Worm (Caenorhabditis elegans): ENCODE results near the gene prmt-1.

The prmt-1 gene

ce11 chrV:20237429-20237828 is 32.1 kb downstream of the prmt-1 start, which contains the start of gene sld-5:
Gene sld-5 (minus strand): TSS chrV:20237745.
- TF ChIP-seq mab-5 (tag; optimal IDR thresholded peaks at IDR 0.05): no peak
- TF ChIP-seq drap-1 (GFP tag; optimal IDR thresholded peaks at IDR 0.05): no peak
- no peak for TF ChIP-seq flh-1 (GFP tag; optimal IDR thresholded peaks at IDR 0.05)
- TF ChIP-seq zip-8 (tag; optimal IDR thresholded peaks at IDR 0.05): no peak
- no peak for TF ChIP-seq ceh-83 (GFP tag; optimal IDR thresholded peaks at IDR 0.05)
- TF ChIP-seq bed-3 (GFP tag; optimal IDR thresholded peaks at IDR 0.05): no peak
- TF ChIP-seq elt-1 (tag; optimal IDR thresholded peaks at IDR 0.05; ENCODE audit: borderline replicate concordance, insufficient read depth): no peak
- no peak for TF ChIP-seq unc-39 (tag; optimal IDR thresholded peaks at IDR 0.05)
- TF ChIP-seq ceh-39 (tag; optimal IDR thresholded peaks at IDR 0.05): no peak
- TF ChIP-seq mls-2 (tag; optimal IDR thresholded peaks at IDR 0.05): no peak
- no peak for TF ChIP-seq nhr-28 (tag; optimal IDR thresholded peaks at IDR 0.05)
- no peak for TF ChIP-seq mep-1 (tag; optimal IDR thresholded peaks at IDR 0.05)
- no peak for TF ChIP-seq ham-2 (GFP tag; optimal IDR thresholded peaks at IDR 0.05)

ce11 chrV:20235231-20235630 is 34.3 kb downstream of the prmt-1 start:
- TF ChIP-seq zip-8 (tag; optimal IDR thresholded peaks at IDR 0.05): peak; percentile 95
- no peak for TF ChIP-seq nhr-28 (tag; optimal IDR thresholded peaks at IDR 0.05)
- TF ChIP-seq elt-3 (tag; optimal IDR thresholded peaks at IDR 0.05): no peak

- no peak for TF ChIP-seq ceh-39 (tag; optimal IDR thresholded peaks at IDR 0.05)
- TF ChIP-seq mls-2 (tag; optimal IDR thresholded peaks at IDR 0.05): no peak
- no peak for TF ChIP-seq sem-2 (GFP tag; optimal IDR thresholded peaks at IDR 0.05)
- peak; percentile 30 for TF ChIP-seq M03D4.4 (tag; optimal IDR thresholded peaks at IDR 0.05)
Observed at ce11 chrV:20234439-20234838, 35.1 kb downstream of the prmt-1 start.

- TF ChIP-seq elt-1 (tag; optimal IDR thresholded peaks at IDR 0.05; ENCODE audit: borderline replicate concordance, insufficient read depth): no peak
- no peak for TF ChIP-seq drap-1 (GFP tag; optimal IDR thresholded peaks at IDR 0.05)
- no peak for TF ChIP-seq ces-1 (GFP tag; optimal IDR thresholded peaks at IDR 0.05)
- TF ChIP-seq ceh-39 (tag; optimal IDR thresholded peaks at IDR 0.05): no peak
- TF ChIP-seq cnd-1 (tag; optimal IDR thresholded peaks at IDR 0.05): no peak
- no peak for TF ChIP-seq hlh-1 (tag; optimal IDR thresholded peaks at IDR 0.05)
- TF ChIP-seq ham-2 (GFP tag; optimal IDR thresholded peaks at IDR 0.05): no peak
- TF ChIP-seq unc-39 (tag; optimal IDR thresholded peaks at IDR 0.05): no peak
- no peak for TF ChIP-seq M03D4.4 (tag; optimal IDR thresholded peaks at IDR 0.05)
- no peak for TF ChIP-seq mab-5 (tag; optimal IDR thresholded peaks at IDR 0.05)
- no peak for TF ChIP-seq blmp-1 (tag; optimal IDR thresholded peaks at IDR 0.05)
- no peak for TF ChIP-seq zip-8 (tag; optimal IDR thresholded peaks at IDR 0.05)
- TF ChIP-seq nhr-2 (tag; optimal IDR thresholded peaks at IDR 0.05): no peak
- TF ChIP-seq ceh-83 (GFP tag; optimal IDR thresholded peaks at IDR 0.05): no peak
- no peak for TF ChIP-seq nhr-76 (tag; optimal IDR thresholded peaks at IDR 0.05)
- no peak for TF ChIP-seq mep-1 (tag; optimal IDR thresholded peaks at IDR 0.05)
- no peak for TF ChIP-seq unc-62 (GFP tag; optimal IDR thresholded peaks at IDR 0.05)
Observed at ce11 chrV:20233743-20234142, 35.8 kb downstream of the prmt-1 start, which contains the start of gene Y113G7B.15. Gene Y113G7B.15 (minus strand): TSS chrV:20233843.

ce11 chrV:20225312-20225711 is 44.2 kb downstream of the prmt-1 start:
- TF ChIP-seq ceh-43 (GFP tag; optimal IDR thresholded peaks at IDR 0.05): no peak
- TF ChIP-seq pha-4 (tag; optimal IDR thresholded peaks at IDR 0.05): no peak
- TF ChIP-seq nhr-76 (tag; optimal IDR thresholded peaks at IDR 0.05): no peak
- TF ChIP-seq sptf-1 (tag; optimal IDR thresholded peaks at IDR 0.05): no peak
- TF ChIP-seq bed-3 (GFP tag; optimal IDR thresholded peaks at IDR 0.05): no peak
- no peak for TF ChIP-seq mep-1 (tag; optimal IDR thresholded peaks at IDR 0.05)
- no peak for TF ChIP-seq blmp-1 (tag; optimal IDR thresholded peaks at IDR 0.05)
- TF ChIP-seq hlh-1 (tag; optimal IDR thresholded peaks at IDR 0.05): no peak
- TF ChIP-seq nhr-237 (tag; optimal IDR thresholded peaks at IDR 0.05): no peak
- TF ChIP-seq lin-13 (tag; optimal IDR thresholded peaks at IDR 0.05): no peak
- no peak for TF ChIP-seq flh-1 (GFP tag; optimal IDR thresholded peaks at IDR 0.05)
- TF ChIP-seq elt-1 (tag; optimal IDR thresholded peaks at IDR 0.05; ENCODE audit: borderline replicate concordance, insufficient read depth): no peak

ce11 chrV:20223725-20224124 is 45.8 kb downstream of the prmt-1 start:
- TF ChIP-seq ces-1 (GFP tag; optimal IDR thresholded peaks at IDR 0.05) (no peak), nhr-28 (tag; optimal IDR thresholded peaks at IDR 0.05) (no peak), nhr-2 (tag; optimal IDR thresholded peaks at IDR 0.05) (no peak), mab-5 (tag; optimal IDR thresholded peaks at IDR 0.05) (no peak), mep-1 (tag; optimal IDR thresholded peaks at IDR 0.05) (no peak)
